Worm (Caenorhabditis elegans) whole organism, early embryonic: ENCODE results near the gene T16H12.3.

ENCODE experiments used
- B0310.2 ChIP-seq: sonication (generic microtip); optimal IDR thresholded peaks from 2 replicates; lab custom pipeline; 2016; ENCODE audit warnings: mild to moderate bottlenecking, missing genetic modification characterization, missing compliant biosample characterization
- F13C5.2 ChIP-seq: sonication (generic microtip); optimal IDR thresholded peaks from 2 replicates; lab custom pipeline; 2017; ENCODE audit warnings: mild to moderate bottlenecking, missing genetic modification characterization, inconsistent platforms, missing compliant biosample characterization
- aly-1 ChIP-seq: sonication (generic microtip); optimal IDR thresholded peaks from 2 replicates; lab custom pipeline; 2016; ENCODE audit warnings: missing genetic modification characterization, missing compliant biosample characterization
- ama-1 ChIP-seq: fragments of 150-350 bp; optimal IDR thresholded peaks from 2 replicates; lab custom pipeline; 2014
- ceh-13 ChIP-seq: fragments of 200-800 bp; sonication (Bioruptor generic); optimal IDR thresholded peaks from 2 replicates; lab custom pipeline; 2018; ENCODE audit warnings: mild to moderate bottlenecking, missing genetic modification characterization, missing compliant biosample characterization
- ceh-36 ChIP-seq: sonication (generic microtip); optimal IDR thresholded peaks from 2 replicates; lab custom pipeline; 2016; ENCODE audit warnings: missing genetic modification characterization, inconsistent platforms, missing compliant biosample characterization
- ets-7 ChIP-seq: sonication (generic microtip); optimal IDR thresholded peaks from 2 replicates; lab custom pipeline; 2016; ENCODE audit warnings: missing genotype, missing genetic modification characterization, missing compliant biosample characterization
- flt-1 ChIP-seq: fragments of 200-800 bp; sonication (Bioruptor generic); IDR thresholded peaks from 2 replicates; pipeline ENCODE4 v1.3.6; 2022; ENCODE audit warnings: missing genetic modification characterization, missing compliant biosample characterization
- hmbx-1 ChIP-seq: sonication (generic microtip); optimal IDR thresholded peaks from 2 replicates; lab custom pipeline; 2016; ENCODE audit warnings: mild to moderate bottlenecking, missing genetic modification characterization, missing compliant biosample characterization
- hmg-4 ChIP-seq: fragments of 200-800 bp; sonication (Bioruptor generic); optimal IDR thresholded peaks from 2 replicates; lab custom pipeline; 2018; ENCODE audit warnings: mild to moderate bottlenecking, missing genetic modification characterization, missing compliant biosample characterization
- hnd-1 ChIP-seq: sonication (generic microtip); optimal IDR thresholded peaks from 2 replicates; lab custom pipeline; 2016; ENCODE audit warnings: missing genetic modification characterization, missing compliant biosample characterization
- pes-1 ChIP-seq: fragments of 200-800 bp; sonication (Bioruptor generic); IDR thresholded peaks from 2 replicates; pipeline ENCODE4 v1.3.6; 2022; ENCODE audit warnings: missing genetic modification reagents, missing genetic modification characterization, missing compliant biosample characterization
- scrt-1 ChIP-seq: fragments of 200-800 bp; sonication (Bioruptor generic); IDR thresholded peaks from 2 replicates; pipeline ENCODE4 v1.3.6; 2022; ENCODE audit warnings: missing genetic modification characterization, missing compliant biosample characterization
- sea-1 ChIP-seq: fragments of 200-800 bp; sonication (Bioruptor generic); conservative IDR thresholded peaks from 2 replicates; pipeline ENCODE4 v1.3.6; 2022; ENCODE audit warnings: missing genetic modification characterization, missing compliant biosample characterization
- tbx-11 ChIP-seq: fragments of 200-800 bp; sonication (Bioruptor generic); IDR thresholded peaks from 2 replicates; pipeline ENCODE4 v1.3.6; 2022; ENCODE audit warnings: missing genetic modification characterization, missing compliant biosample characterization
- tbx-37 ChIP-seq: fragments of 200-800 bp; sonication (Bioruptor generic); conservative IDR thresholded peaks from 2 replicates; pipeline ENCODE4 v1.3.6; 2022; ENCODE audit warnings: missing genetic modification reagents, missing genetic modification characterization, missing compliant biosample characterization
- tra-4 ChIP-seq: sonication (generic microtip); optimal IDR thresholded peaks from 2 replicates; lab custom pipeline; 2017; ENCODE audit warnings: missing genetic modification characterization, missing compliant biosample characterization

T16H12.3 gene

ce11 chrIII:10083242-10083641, at the start of gene T16H12.3:
TSS of gene T16H12.3 (minus strand) at chrIII:10083292.
- TF ChIP-seq ama-1 (lab: Kevin White, UChicago) = no peak
- TF ChIP-seq scrt-1 (GFP tag; lab: Robert Waterston, UW) = no peak
- TF ChIP-seq B0310.2 (tag; lab: Kevin White, UChicago) = no peak
- no peak for TF ChIP-seq hmg-4 (GFP tag; lab: Kevin White, UChicago)
- no peak for TF ChIP-seq ceh-13
- no peak for TF ChIP-seq tra-4
- no peak for TF ChIP-seq aly-1 (tag; lab: Kevin White, UChicago)
- TF ChIP-seq flt-1 (GFP tag; lab: Robert Waterston, UW) = no peak
- no peak for TF ChIP-seq ets-7 (tag; lab: Kevin White, UChicago)
- no peak for TF ChIP-seq pes-1
- TF ChIP-seq hmbx-1 (tag; lab: Kevin White, UChicago) = no peak
- no peak for TF ChIP-seq tbx-37 (GFP tag; lab: Robert Waterston, UW)
- TF ChIP-seq ceh-36 = no peak
- TF ChIP-seq sea-1 (GFP tag; lab: Robert Waterston, UW) = no peak
- no peak for TF ChIP-seq tbx-11 (GFP tag; lab: Robert Waterston, UW)
- no peak for TF ChIP-seq hnd-1 (tag; lab: Kevin White, UChicago)
- no peak for TF ChIP-seq F13C5.2 (tag; lab: Kevin White, UChicago)

ce11 chrIII:10126375-10126774, 43.3 kb upstream of the T16H12.3 start:
- TF ChIP-seq ama-1 (lab: Kevin White, UChicago) = no peak
- no peak for TF ChIP-seq tbx-37 (GFP tag; lab: Robert Waterston, UW)
- no peak for TF ChIP-seq ceh-13
- no peak for TF ChIP-seq sea-1 (GFP tag; lab: Robert Waterston, UW)
- no peak for TF ChIP-seq F13C5.2 (tag; lab: Kevin White, UChicago)
- TF ChIP-seq tra-4 = no peak
- TF ChIP-seq ceh-36 = no peak
- TF ChIP-seq hnd-1 (tag; lab: Kevin White, UChicago) = no peak
- TF ChIP-seq pes-1 = no peak
- no peak for TF ChIP-seq hmg-4 (GFP tag; lab: Kevin White, UChicago)
- TF ChIP-seq aly-1 (tag; lab: Kevin White, UChicago) = no peak
- TF ChIP-seq flt-1 (GFP tag; lab: Robert Waterston, UW) = no peak
- TF ChIP-seq hmbx-1 (tag; lab: Kevin White, UChicago) = no peak
- TF ChIP-seq scrt-1 (GFP tag; lab: Robert Waterston, UW) = no peak
- no peak for TF ChIP-seq tbx-11 (GFP tag; lab: Robert Waterston, UW)
- no peak for TF ChIP-seq ets-7 (tag; lab: Kevin White, UChicago)
- no peak for TF ChIP-seq B0310.2 (tag; lab: Kevin White, UChicago)

DNA sequence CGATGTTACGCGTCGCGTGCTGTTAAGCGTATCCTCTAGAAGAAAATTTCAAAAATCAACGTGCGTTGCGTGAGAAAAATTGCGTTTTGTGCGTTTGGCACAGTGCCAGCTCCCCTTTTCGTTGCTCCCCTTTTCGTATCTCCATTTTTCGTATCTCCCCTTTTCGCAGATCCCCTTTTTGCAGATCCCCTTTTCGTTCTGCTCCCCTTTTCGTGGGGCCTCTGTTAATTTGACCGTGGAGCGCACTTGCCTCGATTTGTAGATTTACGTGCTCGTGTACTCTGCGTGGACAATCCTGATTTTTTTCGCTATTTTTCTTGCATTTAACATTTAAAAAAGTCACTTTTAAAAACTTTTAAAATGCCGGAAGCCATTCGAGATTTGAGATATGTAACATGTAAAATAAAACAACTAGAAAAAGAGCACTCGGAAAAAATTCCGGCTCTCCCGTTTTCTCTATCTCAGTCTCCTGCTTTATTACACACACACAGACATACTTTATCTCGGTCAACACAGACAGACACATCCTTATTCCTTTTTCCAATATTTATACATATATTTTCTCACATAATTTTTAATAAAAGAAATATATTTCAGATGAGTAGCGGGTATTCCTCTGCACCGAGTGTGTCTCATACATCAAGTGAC, 40.6 kb upstream of the T16H12.3 start, which contains the start of gene ttll-4:
Gene ttll-4 (plus strand): TSS at position 598 of the 648 bp plus-strand sequence.
- TF ChIP-seq hnd-1 (tag; lab: Kevin White, UChicago) = no peak
- peak; percentile 41; the same call in 1 of the 2 replicates for TF ChIP-seq tbx-11 (GFP tag; lab: Robert Waterston, UW)
- no peak for TF ChIP-seq ama-1 (lab: Kevin White, UChicago)
- no peak for TF ChIP-seq B0310.2 (tag; lab: Kevin White, UChicago)
- no peak for TF ChIP-seq aly-1 (tag; lab: Kevin White, UChicago)
- TF ChIP-seq pes-1 = peak; percentile 83
- TF ChIP-seq sea-1 (GFP tag; lab: Robert Waterston, UW) = peak; percentile 79
- TF ChIP-seq tbx-37 (GFP tag; lab: Robert Waterston, UW) = peak; percentile 59
- no peak for TF ChIP-seq ceh-13
- TF ChIP-seq scrt-1 (GFP tag; lab: Robert Waterston, UW) = peak; percentile 72
- TF ChIP-seq hmg-4 (GFP tag; lab: Kevin White, UChicago) = no peak
- TF ChIP-seq hmbx-1 (tag; lab: Kevin White, UChicago) = no peak
- TF ChIP-seq F13C5.2 (tag; lab: Kevin White, UChicago) = no peak
- no peak for TF ChIP-seq tra-4

- no peak for TF ChIP-seq tbx-37 (GFP tag; lab: Robert Waterston, UW)
- no peak for TF ChIP-seq ceh-36
- 0 out of 2 replicates have a peak, but pooled peaks have one; percentile 48 for TF ChIP-seq pes-1
These were observed 37.2 kb upstream of the T16H12.3 start, which contains the start of the genes gtf-2H3 and ham-3 for ce11 chrIII:10120076-10120831. TSS of gene gtf-2H3 (minus strand) at chrIII:10120148. TSS of gene ham-3 (plus strand) at chrIII:10120781.

- no peak for TF ChIP-seq pes-1
- no peak for TF ChIP-seq sea-1 (GFP tag; lab: Robert Waterston, UW)
- no peak for TF ChIP-seq flt-1 (GFP tag; lab: Robert Waterston, UW)
- no peak for TF ChIP-seq ceh-36
- TF ChIP-seq aly-1 (tag; lab: Kevin White, UChicago) = no peak
- TF ChIP-seq tbx-37 (GFP tag; lab: Robert Waterston, UW) = no peak
- no peak for TF ChIP-seq ets-7 (tag; lab: Kevin White, UChicago)
- no peak for TF ChIP-seq ceh-13
- no peak for TF ChIP-seq F13C5.2 (tag; lab: Kevin White, UChicago)
- no peak for TF ChIP-seq scrt-1 (GFP tag; lab: Robert Waterston, UW)
- TF ChIP-seq hnd-1 (tag; lab: Kevin White, UChicago) = no peak
- TF ChIP-seq B0310.2 (tag; lab: Kevin White, UChicago) = no peak
These were observed 35.7 kb upstream of the T16H12.3 start, which contains the start of gene ZK1128.3 for ce11 chrIII:10118818-10119217. TSS of gene ZK1128.3 (minus strand) at chrIII:10118918.

ce11 chrIII:10114662-10115061, 31.6 kb upstream of the T16H12.3 start, which contains the start of the genes ZK1128.1 and mett-10:
TSS of gene ZK1128.1 (minus strand) at chrIII:10114760.
TSS of gene mett-10 (plus strand) at chrIII:10115036.
- no peak for TF ChIP-seq B0310.2 (tag; lab: Kevin White, UChicago)
- no peak for TF ChIP-seq ceh-36
- TF ChIP-seq ets-7 (tag; lab: Kevin White, UChicago) = no peak
- TF ChIP-seq scrt-1 (GFP tag; lab: Robert Waterston, UW) = no peak
- TF ChIP-seq aly-1 (tag; lab: Kevin White, UChicago) = no peak
- TF ChIP-seq pes-1 = no peak
- TF ChIP-seq hmbx-1 (tag; lab: Kevin White, UChicago) = no peak
- TF ChIP-seq F13C5.2 (tag; lab: Kevin White, UChicago) = no peak
- TF ChIP-seq hnd-1 (tag; lab: Kevin White, UChicago) = no peak
